Worm (Caenorhabditis elegans) whole organism, late embryonic: Measurements from ENCODE around the gene C16H3.3.

Source experiments
- C38D4.7 ChIP-seq: fragments of 200-800 bp; sonication (Bioruptor generic); optimal IDR thresholded peaks from 2 replicates; lab custom pipeline; 2018; ENCODE audit warnings: mild to moderate bottlenecking, missing genetic modification characterization, moderate library complexity, missing compliant biosample characterization
- K09A11.1 ChIP-seq: sonication (generic microtip); optimal IDR thresholded peaks from 2 replicates; lab custom pipeline; 2017; ENCODE audit warnings: antibody characterized with exemption, mild to moderate bottlenecking, missing genetic modification characterization, missing compliant biosample characterization; ENCODE audit not compliant: insufficient read depth
- ama-1 ChIP-seq: fragments of 150-350 bp; optimal IDR thresholded peaks from 2 replicates; lab custom pipeline; 2014
- ceh-18 ChIP-seq: sonication (generic microtip); optimal IDR thresholded peaks from 2 replicates; lab custom pipeline; 2016; ENCODE audit warnings: missing genetic modification characterization, missing compliant biosample characterization
- ceh-2 ChIP-seq: sonication (generic microtip); optimal IDR thresholded peaks from 2 replicates; lab custom pipeline; 2016; ENCODE audit warnings: missing genotype, missing genetic modification characterization, missing compliant biosample characterization
- ceh-24 ChIP-seq: sonication (generic microtip); optimal IDR thresholded peaks from 2 replicates; lab custom pipeline; 2016; ENCODE audit warnings: mild to moderate bottlenecking, missing genetic modification characterization, missing compliant biosample characterization
- ceh-30 ChIP-seq: fragments of 150-350 bp; optimal IDR thresholded peaks from 2 replicates; lab custom pipeline; 2014; ENCODE audit warnings: missing biosample characterization, missing genetic modification characterization
- ceh-31 ChIP-seq: sonication (generic microtip); optimal IDR thresholded peaks from 2 replicates; lab custom pipeline; 2016; ENCODE audit warnings: missing genetic modification characterization, missing compliant biosample characterization
- ceh-34 ChIP-seq: sonication (generic microtip); optimal IDR thresholded peaks from 2 replicates; lab custom pipeline; 2016; ENCODE audit warnings: mild to moderate bottlenecking, missing genetic modification characterization, missing compliant biosample characterization
- ceh-48 ChIP-seq: sonication (generic microtip); optimal IDR thresholded peaks from 2 replicates; lab custom pipeline; 2016; ENCODE audit warnings: missing genetic modification characterization, inconsistent platforms, missing compliant biosample characterization
- ceh-6 ChIP-seq: fragments of 200-800 bp; sonication (Bioruptor generic); optimal IDR thresholded peaks from 2 replicates; lab custom pipeline; 2018; ENCODE audit warnings: mild to moderate bottlenecking, missing genetic modification characterization, missing compliant biosample characterization
- ceh-9 ChIP-seq: sonication (generic microtip); optimal IDR thresholded peaks from 2 replicates; lab custom pipeline; 2016; ENCODE audit warnings: mild to moderate bottlenecking, missing genetic modification characterization, inconsistent platforms, missing compliant biosample characterization
- che-1 ChIP-seq: sonication (generic microtip); optimal IDR thresholded peaks from 2 replicates; lab custom pipeline; 2016; ENCODE audit warnings: mild to moderate bottlenecking, missing genetic modification characterization, missing compliant biosample characterization
- dve-1 ChIP-seq: sonication (generic microtip); optimal IDR thresholded peaks from 2 replicates; lab custom pipeline; 2017; ENCODE audit warnings: antibody characterized with exemption, mild to moderate bottlenecking, missing genetic modification characterization, missing compliant biosample characterization
- elt-2 ChIP-seq: sonication (generic microtip); optimal IDR thresholded peaks from 2 replicates; lab custom pipeline; 2016; ENCODE audit warnings: missing genetic modification reagents, missing genetic modification characterization, missing compliant biosample characterization
- fax-1 ChIP-seq: sonication (generic microtip); optimal IDR thresholded peaks from 2 replicates; lab custom pipeline; 2016; ENCODE audit warnings: missing genotype, missing genetic modification characterization, missing compliant biosample characterization
- gmeb-2 ChIP-seq: sonication (generic microtip); optimal IDR thresholded peaks from 2 replicates; lab custom pipeline; 2016; ENCODE audit warnings: missing genetic modification characterization, inconsistent platforms, missing compliant biosample characterization
- hlh-13 ChIP-seq: fragments of 200-800 bp; sonication (Bioruptor generic); optimal IDR thresholded peaks from 2 replicates; lab custom pipeline; 2018; ENCODE audit warnings: mild to moderate bottlenecking, missing genetic modification characterization, missing compliant biosample characterization
- hlh-30 ChIP-seq: sonication (generic microtip); optimal IDR thresholded peaks from 2 replicates; lab custom pipeline; 2017; ENCODE audit warnings: antibody characterized with exemption, missing genetic modification characterization, missing compliant biosample characterization; ENCODE audit not compliant: insufficient read depth
- lim-6 ChIP-seq: sonication (generic microtip); optimal IDR thresholded peaks from 2 replicates; lab custom pipeline; 2016; ENCODE audit warnings: missing genetic modification characterization, missing compliant biosample characterization
- lin-11 ChIP-seq: fragments of 200-800 bp; sonication (Bioruptor generic); optimal IDR thresholded peaks from 2 replicates; lab custom pipeline; 2018; ENCODE audit warnings: mild to moderate bottlenecking, missing genetic modification characterization, missing compliant biosample characterization
- nfya-1 ChIP-seq: sonication (generic microtip); optimal IDR thresholded peaks from 2 replicates; lab custom pipeline; 2017; ENCODE audit warnings: missing genetic modification characterization, mild to moderate bottlenecking, missing compliant biosample characterization, antibody characterized with exemption, moderate library complexity
- npax-4 ChIP-seq: sonication (generic microtip); optimal IDR thresholded peaks from 2 replicates; lab custom pipeline; 2016; ENCODE audit warnings: missing genetic modification characterization, missing compliant biosample characterization
- odd-2 ChIP-seq: sonication (generic microtip); optimal IDR thresholded peaks from 2 replicates; lab custom pipeline; 2017; ENCODE audit warnings: antibody characterized with exemption, mild to moderate bottlenecking, missing genetic modification characterization, missing compliant biosample characterization
- pag-3 ChIP-seq: sonication (generic microtip); optimal IDR thresholded peaks from 2 replicates; lab custom pipeline; 2016; ENCODE audit warnings: missing compliant biosample characterization, missing genetic modification characterization, borderline replicate concordance
- pat-9 ChIP-seq: fragments of 200-800 bp; sonication (Bioruptor generic); optimal IDR thresholded peaks from 2 replicates; lab custom pipeline; 2018; ENCODE audit warnings: mild to moderate bottlenecking, missing genetic modification characterization, moderate library complexity, missing compliant biosample characterization
- pax-1 ChIP-seq: fragments of 150-350 bp; optimal IDR thresholded peaks from 2 replicates; lab custom pipeline; 2014; ENCODE audit warnings: missing biosample characterization, missing genetic modification characterization
- pha-2 ChIP-seq: sonication (generic microtip); optimal IDR thresholded peaks from 2 replicates; lab custom pipeline; 2017; ENCODE audit warnings: mild to moderate bottlenecking, missing genetic modification characterization, missing compliant biosample characterization
- pros-1 ChIP-seq: fragments of 150-350 bp; optimal IDR thresholded peaks from 2 replicates; lab custom pipeline; 2014; ENCODE audit warnings: missing biosample characterization, missing genetic modification reagents, missing genetic modification characterization
- rnt-1 ChIP-seq: sonication (generic microtip); optimal IDR thresholded peaks from 2 replicates; lab custom pipeline; 2016; ENCODE audit warnings: missing genetic modification characterization, missing compliant biosample characterization
- sdc-2 ChIP-seq: sonication (generic microtip); optimal IDR thresholded peaks from 2 replicates; lab custom pipeline; 2016; ENCODE audit warnings: missing genotype, missing genetic modification characterization, missing compliant biosample characterization
- sox-2 ChIP-seq: fragments of 200-800 bp; sonication (Bioruptor generic); IDR thresholded peaks from 2 replicates; pipeline ENCODE4 v1.3.6; 2022; ENCODE audit warnings: missing genetic modification reagents, missing genetic modification characterization, missing compliant biosample characterization
- sox-4 ChIP-seq: sonication (generic microtip); optimal IDR thresholded peaks from 2 replicates; lab custom pipeline; 2017; ENCODE audit warnings: mild to moderate bottlenecking, missing genetic modification characterization, inconsistent platforms, missing compliant biosample characterization
- syd-9 ChIP-seq: sonication (generic microtip); optimal IDR thresholded peaks from 2 replicates; lab custom pipeline; 2016; ENCODE audit warnings: mild to moderate bottlenecking, missing genetic modification characterization, moderate library complexity, missing compliant biosample characterization
- ttx-3 ChIP-seq: sonication (generic microtip); optimal IDR thresholded peaks from 2 replicates; lab custom pipeline; 2016; ENCODE audit warnings: missing genetic modification reagents, missing genetic modification characterization, missing compliant biosample characterization
- unc-42 ChIP-seq: sonication (generic microtip); optimal IDR thresholded peaks from 2 replicates; lab custom pipeline; 2016; ENCODE audit warnings: missing genotype, missing genetic modification characterization, missing compliant biosample characterization
- unc-55 ChIP-seq: sonication (generic microtip); optimal IDR thresholded peaks from 2 replicates; lab custom pipeline; 2017; ENCODE audit warnings: missing biosample characterization, missing genetic modification reagents, missing genetic modification characterization
- ztf-16 ChIP-seq: sonication (generic microtip); optimal IDR thresholded peaks from 2 replicates; lab custom pipeline; 2017; ENCODE audit warnings: missing genetic modification characterization, missing compliant biosample characterization

C16H3.3 gene

ce11 chrX:17638970-17639369 is 29.1 kb upstream of the C16H3.3 start:
- no peak for TF ChIP-seq ceh-31 (tag; lab: Kevin White, UChicago)
- TF ChIP-seq C38D4.7 (GFP tag; lab: Kevin White, UChicago) = no peak
- TF ChIP-seq elt-2 (tag; lab: Kevin White, UChicago) = peak; percentile 62

- TF ChIP-seq sox-4 (tag; lab: Kevin White, UChicago) = no peak
Observed at ce11 chrX:17638460-17638859, 28.6 kb upstream of the C16H3.3 start.

ce11 chrX:17637528-17637927 is 27.7 kb upstream of the C16H3.3 start:
- no peak for TF ChIP-seq ceh-18 (tag; lab: Kevin White, UChicago)
- TF ChIP-seq C38D4.7 (GFP tag; lab: Kevin White, UChicago) = no peak
- TF ChIP-seq odd-2 (tag; lab: Kevin White, UChicago) = no peak
- TF ChIP-seq ceh-34 (tag; lab: Kevin White, UChicago) = no peak
- TF ChIP-seq ceh-2 (tag; lab: Kevin White, UChicago) = no peak
- TF ChIP-seq hlh-13 (GFP tag; lab: Kevin White, UChicago) = no peak
- TF ChIP-seq pag-3 (tag; lab: Kevin White, UChicago) = no peak
- TF ChIP-seq ama-1 (lab: Kevin White, UChicago) = no peak
- no peak for TF ChIP-seq rnt-1 (tag; lab: Kevin White, UChicago)
- no peak for TF ChIP-seq fax-1 (tag; lab: Kevin White, UChicago)
- no peak for TF ChIP-seq ceh-31 (tag; lab: Kevin White, UChicago)

ce11 chrX:17636326-17636735 is 26.5 kb upstream of the C16H3.3 start:
- TF ChIP-seq pax-1 (tag; lab: Kevin White, UChicago) (no peak), pha-2 (tag; lab: Kevin White, UChicago) (no peak), lim-6 (no peak), ama-1 (lab: Kevin White, UChicago) (no peak), ceh-9 (tag; lab: Kevin White, UChicago) (no peak), gmeb-2 (tag; lab: Kevin White, UChicago) (no peak), ceh-48 (no peak), sox-2 (GFP tag; lab: Robert Waterston, UW) (no peak), hlh-30 (peak; percentile 2), che-1 (tag; lab: Kevin White, UChicago) (no peak), unc-42 (tag; lab: Kevin White, UChicago) (no peak), unc-55 (GFP tag; lab: Kevin White, UChicago) (no peak), ceh-18 (tag; lab: Kevin White, UChicago) (peak; percentile 37), pat-9 (no peak), sdc-2 (no peak), syd-9 (tag; lab: Kevin White, UChicago) (no peak), nfya-1 (tag; lab: Kevin White, UChicago) (no peak)

ce11 chrX:17634245-17634644 is 24.4 kb upstream of the C16H3.3 start:
- TF ChIP-seq fax-1 (tag; lab: Kevin White, UChicago) = no peak
- no peak for TF ChIP-seq rnt-1 (tag; lab: Kevin White, UChicago)
- no peak for TF ChIP-seq hlh-13 (GFP tag; lab: Kevin White, UChicago)
- no peak for TF ChIP-seq pros-1 (tag; lab: Kevin White, UChicago)
- TF ChIP-seq npax-4 (tag; lab: Kevin White, UChicago) = no peak
- TF ChIP-seq ceh-24 (tag; lab: Kevin White, UChicago) = no peak
- TF ChIP-seq ceh-6 (GFP tag; lab: Kevin White, UChicago) = no peak
- no peak for TF ChIP-seq ztf-16
- no peak for TF ChIP-seq ceh-18 (tag; lab: Kevin White, UChicago)
- no peak for TF ChIP-seq pag-3 (tag; lab: Kevin White, UChicago)
- TF ChIP-seq pha-2 (tag; lab: Kevin White, UChicago) = no peak
- TF ChIP-seq unc-55 (GFP tag; lab: Kevin White, UChicago) = no peak
- TF ChIP-seq K09A11.1 (tag; lab: Kevin White, UChicago) = no peak
- TF ChIP-seq ttx-3 = no peak
- TF ChIP-seq sdc-2 = no peak
- TF ChIP-seq dve-1 (tag; lab: Kevin White, UChicago) = no peak
- TF ChIP-seq sox-4 (tag; lab: Kevin White, UChicago) = no peak
- TF ChIP-seq lin-11 (tag; lab: Kevin White, UChicago) = no peak
- no peak for TF ChIP-seq ceh-30 (tag; lab: Kevin White, UChicago)
